Worm (Caenorhabditis elegans): ENCODE measurements around the gene ubc-19.

The ubc-19 gene

ce11 chrV:18710045-18710490 is 20.5 kb upstream of the ubc-19 start:
- TF ChIP-seq mab-5 (tag; optimal IDR thresholded peaks at IDR 0.05) = no peak
- no peak for TF ChIP-seq unc-62 (GFP tag; optimal IDR thresholded peaks at IDR 0.05)
- no peak for TF ChIP-seq nhr-28 (tag; optimal IDR thresholded peaks at IDR 0.05)
- TF ChIP-seq zip-8 (tag; optimal IDR thresholded peaks at IDR 0.05) = no peak
- TF ChIP-seq ceh-39 (tag; optimal IDR thresholded peaks at IDR 0.05) = no peak
- TF ChIP-seq lin-32 (GFP tag; optimal IDR thresholded peaks at IDR 0.05) = peak; percentile 88
- TF ChIP-seq mls-2 (tag; optimal IDR thresholded peaks at IDR 0.05) = no peak
- no peak for TF ChIP-seq lin-13 (tag; optimal IDR thresholded peaks at IDR 0.05)
- no peak for TF ChIP-seq sem-2 (GFP tag; optimal IDR thresholded peaks at IDR 0.05)
- no peak for TF ChIP-seq hlh-1 (tag; optimal IDR thresholded peaks at IDR 0.05)
- TF ChIP-seq cnd-1 (tag; optimal IDR thresholded peaks at IDR 0.05) = peak; percentile 69
- no peak for TF ChIP-seq ceh-43 (GFP tag; optimal IDR thresholded peaks at IDR 0.05)
- TF ChIP-seq lsy-2 (tag; optimal IDR thresholded peaks at IDR 0.05) = peak; percentile 86
- TF ChIP-seq ztf-11 (tag; optimal IDR thresholded peaks at IDR 0.05) = no peak
- peak; percentile 50 for TF ChIP-seq ces-1 (GFP tag; optimal IDR thresholded peaks at IDR 0.05)
- no peak for TF ChIP-seq pha-4 (tag; optimal IDR thresholded peaks at IDR 0.05)
- no peak for TF ChIP-seq elt-3 (tag; optimal IDR thresholded peaks at IDR 0.05)
- TF ChIP-seq drap-1 (GFP tag; optimal IDR thresholded peaks at IDR 0.05) = no peak
- TF ChIP-seq M03D4.4 (tag; optimal IDR thresholded peaks at IDR 0.05) = no peak
- no peak for TF ChIP-seq nhr-76 (tag; optimal IDR thresholded peaks at IDR 0.05)
- TF ChIP-seq elt-1 (tag; optimal IDR thresholded peaks at IDR 0.05; ENCODE audit: borderline replicate concordance, insufficient read depth) = no peak
- TF ChIP-seq unc-39 (tag; optimal IDR thresholded peaks at IDR 0.05) = peak; percentile 84

- TF ChIP-seq drap-1 (GFP tag; optimal IDR thresholded peaks at IDR 0.05) (no peak), blmp-1 (tag; optimal IDR thresholded peaks at IDR 0.05) (no peak), zip-8 (tag; optimal IDR thresholded peaks at IDR 0.05) (no peak), unc-39 (tag; optimal IDR thresholded peaks at IDR 0.05) (no peak), ces-1 (GFP tag; optimal IDR thresholded peaks at IDR 0.05) (no peak), bed-3 (GFP tag; optimal IDR thresholded peaks at IDR 0.05) (no peak), mab-5 (tag; optimal IDR thresholded peaks at IDR 0.05) (no peak)
Measured at ce11 chrV:18709203-18709860, 19.8 kb upstream of the ubc-19 start, which contains the start of gene Y17D7C.6. Gene Y17D7C.6 (plus strand): TSS chrV:18709810.

DNA sequence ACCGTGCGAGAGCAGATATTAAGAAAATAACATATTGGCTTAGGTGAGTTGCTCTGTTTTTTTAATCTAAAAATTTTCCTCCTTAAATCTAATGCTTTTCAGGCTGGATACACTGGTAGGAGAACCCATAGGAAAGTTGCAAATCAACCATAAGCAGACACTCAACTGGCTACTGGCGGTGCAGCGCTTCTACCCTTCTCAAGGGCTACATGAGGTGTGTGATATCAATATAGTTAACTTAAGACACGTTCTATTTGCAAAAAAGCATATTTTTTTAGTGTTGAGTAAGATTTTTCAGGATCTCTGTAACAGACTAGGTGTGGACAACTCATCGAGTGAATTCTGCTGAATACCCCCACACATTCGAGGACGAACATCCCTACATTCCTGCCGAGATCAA is 18.5 kb upstream of the ubc-19 start:
- no peak for TF ChIP-seq blmp-1 (tag; optimal IDR thresholded peaks at IDR 0.05)

DNA sequence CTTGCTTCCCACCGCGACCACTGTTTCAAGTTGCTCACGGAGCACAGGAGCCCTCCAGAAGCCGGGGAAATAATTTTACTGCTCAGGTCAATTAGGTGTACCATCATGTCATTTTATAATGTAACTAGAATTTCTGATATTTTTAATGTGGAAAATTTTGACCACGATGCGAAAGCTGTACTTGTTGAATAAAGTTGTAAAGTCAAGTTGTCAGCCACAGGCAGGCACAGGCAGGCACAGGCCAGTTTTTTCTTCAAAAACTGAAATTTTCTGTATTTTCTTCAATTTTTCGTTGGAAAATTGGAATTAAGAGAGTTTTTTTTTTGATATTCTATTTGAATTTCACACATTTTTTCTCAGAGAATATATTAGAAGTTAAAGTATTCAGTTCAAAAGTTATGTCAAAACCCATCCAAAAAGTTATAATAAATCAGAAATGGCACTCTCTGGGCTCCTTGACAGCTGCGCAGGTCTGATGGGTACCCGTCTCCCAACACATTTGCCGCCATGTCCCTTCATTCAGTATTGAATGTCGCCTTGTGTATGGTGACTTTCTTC is 16.6 kb upstream of the ubc-19 start, which contains the start of gene Y17D7C.1:
Gene Y17D7C.1, plus strand, starts transcription at position 508 of the 558 bp plus-strand sequence.
- TF ChIP-seq hlh-1 (tag; optimal IDR thresholded peaks at IDR 0.05) (peak; percentile 26), nhr-2 (tag; optimal IDR thresholded peaks at IDR 0.05) (no peak)

DNA sequence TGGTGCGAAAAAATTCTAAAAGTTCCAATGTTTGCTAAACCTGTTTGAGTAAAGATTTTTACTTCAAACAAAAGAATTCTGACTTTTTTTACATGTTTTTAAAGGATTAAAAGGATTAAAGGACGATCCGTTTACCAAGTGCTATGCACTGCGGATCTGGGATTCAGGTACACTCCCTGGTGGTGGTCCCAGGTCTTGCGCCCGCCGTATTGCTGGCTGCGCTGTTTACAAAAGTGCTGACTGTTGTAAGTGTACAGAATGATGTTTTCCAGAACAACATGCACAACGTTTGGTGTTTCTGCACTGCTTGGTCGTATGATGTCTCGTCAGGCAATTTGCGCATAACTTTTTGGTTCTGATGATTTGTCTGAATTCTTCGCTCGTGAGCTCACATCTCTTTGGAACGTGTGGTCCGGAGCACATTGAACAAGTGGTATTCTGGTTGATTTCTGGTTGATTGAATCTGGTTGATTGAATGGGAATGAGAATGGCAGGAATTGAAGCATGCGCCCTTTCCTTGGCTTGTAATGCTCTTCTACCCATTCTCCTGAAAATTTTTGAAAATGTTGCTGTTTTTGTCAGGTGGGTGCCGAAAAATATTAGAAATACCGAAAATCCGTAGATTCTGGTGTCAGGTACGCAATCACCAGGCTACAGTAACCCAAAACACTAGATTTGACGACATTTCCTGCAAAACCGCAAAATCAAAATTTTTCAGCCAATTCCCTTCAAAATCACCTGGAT is 15.9 kb upstream of the ubc-19 start:
- TF ChIP-seq sptf-1 (tag; optimal IDR thresholded peaks at IDR 0.05) (no peak), lin-32 (GFP tag; optimal IDR thresholded peaks at IDR 0.05) (no peak), tbx-8 (GFP tag; optimal IDR thresholded peaks at IDR 0.05) (no peak), sem-2 (GFP tag; optimal IDR thresholded peaks at IDR 0.05) (no peak), nhr-76 (tag; optimal IDR thresholded peaks at IDR 0.05) (no peak), hlh-1 (tag; optimal IDR thresholded peaks at IDR 0.05) (no peak), pha-4 (tag; optimal IDR thresholded peaks at IDR 0.05) (no peak), ceh-43 (GFP tag; optimal IDR thresholded peaks at IDR 0.05) (no peak), drap-1 (GFP tag; optimal IDR thresholded peaks at IDR 0.05) (no peak), nhr-2 (tag; optimal IDR thresholded peaks at IDR 0.05) (no peak), nhr-12 (tag; optimal IDR thresholded peaks at IDR 0.05) (no peak), bed-3 (GFP tag; optimal IDR thresholded peaks at IDR 0.05) (no peak), zip-8 (tag; optimal IDR thresholded peaks at IDR 0.05) (no peak)
